Fruit fly (Drosophila melanogaster): ENCODE data around the gene CG12814.

DNA sequence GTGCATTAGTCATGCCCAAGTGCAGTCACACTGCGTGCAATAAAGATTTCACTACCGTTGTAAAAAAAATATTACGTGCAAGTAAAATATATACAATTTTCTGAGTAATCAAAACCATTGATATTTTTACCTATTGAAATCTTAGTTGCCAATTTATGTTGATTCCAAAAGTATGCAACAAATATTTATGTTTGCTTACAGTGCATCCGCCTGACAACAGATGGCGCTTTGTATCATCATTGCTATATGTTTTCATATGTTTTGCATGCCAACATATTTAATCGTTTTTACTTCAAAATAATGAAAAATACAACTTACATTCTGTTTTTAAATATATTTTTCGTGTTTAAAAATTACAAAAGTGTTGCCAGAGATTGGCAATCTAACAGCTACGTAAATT lies 14.2 kb upstream of the CG12814 start:
- TF ChIP-seq psq (optimal IDR thresholded peaks at IDR 0.05) (no peak), pan (optimal IDR thresholded peaks at IDR 0.05) (no peak), CG8478 (optimal IDR thresholded peaks at IDR 0.05) (no peak), usp (GFP tag; optimal IDR thresholded peaks at IDR 0.05) (no peak), Dll (optimal IDR thresholded peaks at IDR 0.05) (no peak), EcR (GFP tag; optimal IDR thresholded peaks at IDR 0.05) (no peak)

Data from whole organism.